Fruit fly (Drosophila melanogaster): ENCODE data around the gene 140up.

Gene 140up

dm6 chr3R:14108158-14108921 is 17.0 kb downstream of the 140up start, which contains the start of gene CG12402 (continued):
- peak; percentile 49 for TF ChIP-seq pnt (GFP tag; optimal IDR thresholded peaks at IDR 0.05)
- peak; percentile 71 for TF ChIP-seq Hsf (GFP tag; optimal IDR thresholded peaks at IDR 0.05)
- peak; percentile 84 for TF ChIP-seq az2 (GFP tag; optimal IDR thresholded peaks at IDR 0.05)
- TF ChIP-seq zfh2 (GFP tag; optimal IDR thresholded peaks at IDR 0.05) = no peak
- peak; percentile 98 for TF ChIP-seq grau (tag; optimal IDR thresholded peaks at IDR 0.05)
- peak; percentile 79 for TF ChIP-seq H15 (GFP tag; IDR thresholded peaks at IDR 0.05)
- peak; percentile 63 for TF ChIP-seq CG30431 (GFP tag; optimal IDR thresholded peaks at IDR 0.05)
- TF ChIP-seq CG3726 (GFP tag; IDR thresholded peaks at IDR 0.05) = peak; percentile 81; the same call in 2 of the 3 replicates
- peak; percentile 75 for TF ChIP-seq Dbx (GFP tag; IDR thresholded peaks at IDR 0.05)
- no peak for TF ChIP-seq CG4282 (GFP tag; optimal IDR thresholded peaks at IDR 0.05)
- peak; percentile 75 for TF ChIP-seq cwo (GFP tag; optimal IDR thresholded peaks at IDR 0.05)
- TF ChIP-seq zf30C (GFP tag; optimal IDR thresholded peaks at IDR 0.05) = peak; percentile 99
- TF ChIP-seq CG3065 (GFP tag; optimal IDR thresholded peaks at IDR 0.05) = peak; percentile 81
- peak; percentile 19 for TF ChIP-seq Atf3 (GFP tag; optimal IDR thresholded peaks at IDR 0.05)
- TF ChIP-seq sc (optimal IDR thresholded peaks at IDR 0.05) = no peak
- peak; percentile 68 for TF ChIP-seq sc (GFP tag; optimal IDR thresholded peaks at IDR 0.05)
- TF ChIP-seq CG33213 (GFP tag; optimal IDR thresholded peaks at IDR 0.05) = no peak
- no peak for TF ChIP-seq sima (GFP tag; optimal IDR thresholded peaks at IDR 0.05)
- peak in 1 of 3 experiments; percentile 69 for TF ChIP-seq lola (GFP tag; optimal IDR thresholded peaks at IDR 0.05)
- TF ChIP-seq cato (GFP tag; optimal IDR thresholded peaks at IDR 0.05; ENCODE audit: borderline replicate concordance) = peak; percentile 61
- TF ChIP-seq Deaf1 (tag; optimal IDR thresholded peaks at IDR 0.05) = peak; percentile 70
- peak; percentile 70 for TF ChIP-seq danr (GFP tag; IDR thresholded peaks at IDR 0.05)
- TF ChIP-seq jigr1 (GFP tag; IDR thresholded peaks at IDR 0.05) = no peak
- TF ChIP-seq aop (GFP tag; IDR thresholded peaks at IDR 0.05) = peak; percentile 9; the same call in 1 of the 2 replicates
- peak; percentile 6 for TF ChIP-seq stwl (tag; optimal IDR thresholded peaks at IDR 0.05)
- peak; percentile 69 for TF ChIP-seq Dek (tag; optimal IDR thresholded peaks at IDR 0.05)
- TF ChIP-seq CG7357 (GFP tag; IDR thresholded peaks at IDR 0.05) = peak; percentile 73; the same call in 2 of the 3 replicates
- peak; percentile 92 for TF ChIP-seq seq (GFP tag; IDR thresholded peaks at IDR 0.05)
- peak; percentile 71 for TF ChIP-seq CG15011 (GFP tag; optimal IDR thresholded peaks at IDR 0.05)
- TF ChIP-seq HLHmδ (GFP tag; optimal IDR thresholded peaks at IDR 0.05) = peak; percentile 74
- TF ChIP-seq ac (GFP tag; optimal IDR thresholded peaks at IDR 0.05) = peak; percentile 8
- TF ChIP-seq ems (GFP tag; optimal IDR thresholded peaks at IDR 0.05) = peak; percentile 55
- TF ChIP-seq Hmr (GFP tag; optimal IDR thresholded peaks at IDR 0.05) = peak; percentile 82
- peak; percentile 88 for TF ChIP-seq CG4424 (GFP tag; optimal IDR thresholded peaks at IDR 0.05)
- peak; percentile 78 for TF ChIP-seq NfI (GFP tag; optimal IDR thresholded peaks at IDR 0.05)
- peak; percentile 22 for TF ChIP-seq NC2α (GFP tag; optimal IDR thresholded peaks at IDR 0.05)
- TF ChIP-seq Lim3 (GFP tag; IDR thresholded peaks at IDR 0.05) = peak; percentile 34; the same call in 1 of the 2 replicates
- TF ChIP-seq E2f1 (GFP tag; IDR thresholded peaks at IDR 0.05) = peak; percentile 87
- peak; percentile 68 for TF ChIP-seq org-1 (GFP tag; optimal IDR thresholded peaks at IDR 0.05)
- TF ChIP-seq chm (GFP tag; IDR thresholded peaks at IDR 0.05) = peak; percentile 90
- TF ChIP-seq ato (GFP tag; IDR thresholded peaks at IDR 0.05; ENCODE audit: partially characterized antibody) = no peak
- peak; percentile 45 for TF ChIP-seq MBD-R2 (GFP tag; IDR thresholded peaks at IDR 0.05)
- TF ChIP-seq sd (tag; optimal IDR thresholded peaks at IDR 0.05) = peak; percentile 69
- peak; percentile 49 for TF ChIP-seq CG7928 (GFP tag; optimal IDR thresholded peaks at IDR 0.05)
- peak; percentile 88 for TF ChIP-seq Oli (tag; optimal IDR thresholded peaks at IDR 0.05)
- peak; percentile 65 for TF ChIP-seq CG8359 (GFP tag; optimal IDR thresholded peaks at IDR 0.05; ENCODE audit: borderline replicate concordance)
- TF ChIP-seq fd96Cb (tag; optimal IDR thresholded peaks at IDR 0.05) = peak; percentile 86
- no peak for TF ChIP-seq lov (optimal IDR thresholded peaks at IDR 0.05)
- TF ChIP-seq lov (GFP tag; IDR thresholded peaks at IDR 0.05) = peak; percentile 92; the same call in 2 of the 3 replicates

Data from whole organism, embryonic.